Fruit fly (Drosophila melanogaster): ENCODE data around the gene ph-p.
A peak's percentile ranks its signal among the peaks of the same experiment; 100 is the strongest.

ph-p gene

dm6 chrX:2149478-2149877, 11.3 kb upstream of the ph-p start, which contains the start of gene bcn92:
Gene bcn92, minus strand, starts transcription at chrX:2149647.
- TF ChIP-seq CG6163 (GFP tag; IDR thresholded peaks at IDR 0.05) (peak; percentile 15; the same call in 1 of the 3 replicates), lz (GFP tag; optimal IDR thresholded peaks at IDR 0.05) (peak; percentile 44), CG3919 (GFP tag; optimal IDR thresholded peaks at IDR 0.05) (peak; percentile 17), topi (GFP tag; optimal IDR thresholded peaks at IDR 0.05) (peak; percentile 38), Hr39 (GFP tag; optimal IDR thresholded peaks at IDR 0.05) (peak; percentile 44), achi (GFP tag; optimal IDR thresholded peaks at IDR 0.05) (peak; percentile 31), Eip78C (GFP tag) (peak; percentile 70), acj6 (GFP tag; optimal IDR thresholded peaks at IDR 0.05) (peak; percentile 7), Hr4 (GFP tag; optimal IDR thresholded peaks at IDR 0.05) (peak; percentile 7), svp (GFP tag) (peak; percentile 61), CG1621 (tag; optimal IDR thresholded peaks at IDR 0.05) (peak; percentile 4), Ets21C (GFP tag; optimal IDR thresholded peaks at IDR 0.05) (peak; percentile 13), dsx (GFP tag; optimal IDR thresholded peaks at IDR 0.05; ENCODE audit: poor library complexity, severe bottlenecking) (no peak), vri (GFP tag; optimal IDR thresholded peaks at IDR 0.05) (peak; percentile 62), fkh (GFP tag; optimal IDR thresholded peaks at IDR 0.05) (no peak), esn (GFP tag; optimal IDR thresholded peaks at IDR 0.05) (peak; percentile 59), Blimp-1 (GFP tag; optimal IDR thresholded peaks at IDR 0.05) (no peak), CG11902 (GFP tag; optimal IDR thresholded peaks at IDR 0.05) (no peak), CG31627 (GFP tag; optimal IDR thresholded peaks at IDR 0.05) (peak; percentile 47), Met (GFP tag; optimal IDR thresholded peaks at IDR 0.05) (peak; percentile 36), Sox14 (GFP tag; optimal IDR thresholded peaks at IDR 0.05) (peak; percentile 41), CG15336 (GFP tag; IDR thresholded peaks at IDR 0.05) (no peak), Smox (GFP tag; optimal IDR thresholded peaks at IDR 0.05) (peak; percentile 50), Eip75B (GFP tag; optimal IDR thresholded peaks at IDR 0.05) (peak; percentile 1), CG4318 (GFP tag; optimal IDR thresholded peaks at IDR 0.05) (no peak), cyc (GFP tag; optimal IDR thresholded peaks at IDR 0.05) (peak; percentile 42), CG9139 (GFP tag; optimal IDR thresholded peaks at IDR 0.05) (no peak), OdsH (GFP tag; optimal IDR thresholded peaks at IDR 0.05) (peak; percentile 20)

dm6 chrX:2148671-2149070, 10.5 kb upstream of the ph-p start:
- TF ChIP-seq svp (GFP tag) (peak; percentile 25), CG6163 (GFP tag; IDR thresholded peaks at IDR 0.05) (no peak), Smox (GFP tag; optimal IDR thresholded peaks at IDR 0.05) (no peak), CG11902 (GFP tag; optimal IDR thresholded peaks at IDR 0.05) (no peak), CG7368 (GFP tag; optimal IDR thresholded peaks at IDR 0.05) (no peak), Ets21C (GFP tag; optimal IDR thresholded peaks at IDR 0.05) (no peak), CG3032 (tag; optimal IDR thresholded peaks at IDR 0.05) (no peak), CG15336 (GFP tag; IDR thresholded peaks at IDR 0.05) (no peak)

dm6 chrX:2147475-2147874, 9.3 kb upstream of the ph-p start:
- TF ChIP-seq CG6792 (GFP tag; optimal IDR thresholded peaks at IDR 0.05) (no peak), svp (GFP tag) (peak; percentile 96), CG11902 (GFP tag; optimal IDR thresholded peaks at IDR 0.05) (no peak)

- no peak for TF ChIP-seq CG8632 (GFP tag; optimal IDR thresholded peaks at IDR 0.05)
- TF ChIP-seq CG8319 (GFP tag; optimal IDR thresholded peaks at IDR 0.05): no peak
- TF ChIP-seq Sox15 (GFP tag; optimal IDR thresholded peaks at IDR 0.05): no peak
- peak; percentile 6 for TF ChIP-seq Lpt (GFP tag; optimal IDR thresholded peaks at IDR 0.05)
- TF ChIP-seq CG6163 (GFP tag; IDR thresholded peaks at IDR 0.05): peak; percentile 36; the same call in 1 of the 3 replicates
- TF ChIP-seq CG8119 (GFP tag; IDR thresholded peaks at IDR 0.05): peak; percentile 28; the same call in 2 of the 3 replicates
- peak; percentile 24 for TF ChIP-seq Eip78C (GFP tag)
- peak; percentile 0 for TF ChIP-seq CG32006 (GFP tag; optimal IDR thresholded peaks at IDR 0.05)
- TF ChIP-seq pdm3 (GFP tag; optimal IDR thresholded peaks at IDR 0.05): no peak
- TF ChIP-seq eg (GFP tag; IDR thresholded peaks at IDR 0.05): peak; percentile 69
Measured at dm6 chrX:2146574-2146973, 8.4 kb upstream of the ph-p start.

All from whole organism, prepupa.